ENCODE assay signal across 7 worm cellular contexts in the genomic region with DNA sequence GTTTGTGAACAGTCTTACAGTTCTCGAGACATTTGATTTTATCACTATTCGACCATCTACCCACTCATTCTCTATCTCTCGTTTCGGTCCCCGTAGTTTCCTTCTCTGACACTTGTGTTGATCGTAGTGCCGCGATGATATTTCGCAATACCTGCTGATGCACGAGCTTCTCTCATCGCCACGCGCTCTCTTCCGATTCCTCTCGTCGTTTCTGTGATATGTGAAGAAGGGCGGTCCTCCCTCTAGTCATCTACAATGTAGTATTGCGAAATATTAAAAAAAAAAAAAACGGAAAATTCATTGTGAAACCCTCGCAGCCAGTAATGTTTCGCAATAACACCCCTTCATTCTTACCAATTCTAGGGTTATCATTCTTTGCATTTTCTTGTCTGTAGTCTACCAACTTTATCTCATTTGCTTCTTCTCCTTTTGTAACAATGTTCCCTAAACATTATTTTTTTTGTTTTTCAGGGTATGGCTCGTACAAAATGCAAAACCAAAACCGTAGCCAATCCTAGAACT.
TF ChIP-seq lines count a peak whose summit lies in the region.

A gene (plus strand): TSS at position 472 of the 522 bp plus-strand sequence.

TF ChIP-seq in whole organism, L1 larva, 84 proteins besides CTCF, POLR2A, EP300 and RAD21 (continued from another document and continues in another):
- TF ChIP-seq sup-37 (GFP tag; optimal IDR thresholded peaks at IDR 0.05; lab: Kevin White, UChicago) (peak; percentile 76), efl-3 (GFP tag; optimal IDR thresholded peaks at IDR 0.05; lab: Kevin White, UChicago) (no peak), grh-1 (GFP tag; IDR thresholded peaks at IDR 0.05; lab: Robert Waterston, UW) (peak; percentile 39), alr-1 (tag; optimal IDR thresholded peaks at IDR 0.05; lab: Kevin White, UChicago; ENCODE audit: borderline replicate concordance) (no peak), zip-4 (GFP tag; optimal IDR thresholded peaks at IDR 0.05; lab: Kevin White, UChicago) (peak; percentile 100), unc-130 (tag; optimal IDR thresholded peaks at IDR 0.05; lab: Kevin White, UChicago) (peak; percentile 92), snu-23 (GFP tag; optimal IDR thresholded peaks at IDR 0.05; lab: Kevin White, UChicago) (peak; percentile 94), nhr-12 (tag; optimal IDR thresholded peaks at IDR 0.05; lab: Kevin White, UChicago) (peak; percentile 84), pax-3 (tag; optimal IDR thresholded peaks at IDR 0.05; lab: Kevin White, UChicago) (peak; percentile 62), nhr-20 (tag; optimal IDR thresholded peaks at IDR 0.05; lab: Kevin White, UChicago) (peak; percentile 99), rnt-1 (tag; optimal IDR thresholded peaks at IDR 0.05; lab: Kevin White, UChicago) (peak; percentile 82), dsc-1 (tag; optimal IDR thresholded peaks at IDR 0.05; lab: Kevin White, UChicago) (peak; percentile 68), mef-2 (tag; optimal IDR thresholded peaks at IDR 0.05; lab: Kevin White, UChicago) (peak; percentile 62), nhr-47 (tag; optimal IDR thresholded peaks at IDR 0.05; lab: Kevin White, UChicago) (peak; percentile 90), elt-3 (tag; optimal IDR thresholded peaks at IDR 0.05; lab: Kevin White, UChicago) (peak in 5 of 6 experiments; percentile 39 to 98 (median 86)), aha-1 (tag; optimal IDR thresholded peaks at IDR 0.05; lab: Kevin White, UChicago) (no peak), elt-2 (tag; optimal IDR thresholded peaks at IDR 0.05; lab: Kevin White, UChicago) (peak; percentile 87)

TF ChIP-seq in whole organism, L2 larva, 48 proteins besides CTCF, POLR2A, EP300 and RAD21 (continued from another document and continues in another):
- TF ChIP-seq lsy-2 (tag; optimal IDR thresholded peaks at IDR 0.05; lab: Kevin White, UChicago) (peak; percentile 77 to 85), ZK546.5 (tag; optimal IDR thresholded peaks at IDR 0.05; lab: Kevin White, UChicago) (peak; percentile 19), mdl-1 (tag; optimal IDR thresholded peaks at IDR 0.05; lab: Kevin White, UChicago) (peak; percentile 97 to 99), elt-1 (tag; optimal IDR thresholded peaks at IDR 0.05; lab: Kevin White, UChicago) (no peak), crh-2 (tag; optimal IDR thresholded peaks at IDR 0.05; lab: Kevin White, UChicago) (peak; percentile 98), lin-13 (GFP tag; optimal IDR thresholded peaks at IDR 0.05; lab: Kevin White, UChicago) (peak; percentile 87), lin-39 (tag; optimal IDR thresholded peaks at IDR 0.05; lab: Kevin White, UChicago) (no peak), R02D3.7 (tag; optimal IDR thresholded peaks at IDR 0.05; lab: Kevin White, UChicago) (no peak), lin-11 (tag; optimal IDR thresholded peaks at IDR 0.05; lab: Kevin White, UChicago) (peak; percentile 88), F13H6.1 (tag; optimal IDR thresholded peaks at IDR 0.05; lab: Kevin White, UChicago) (peak; percentile 94), snpc-4 (tag; optimal IDR thresholded peaks at IDR 0.05; lab: Kevin White, UChicago) (peak; percentile 66), nhr-10 (tag; optimal IDR thresholded peaks at IDR 0.05; lab: Kevin White, UChicago) (peak; percentile 70), blmp-1 (tag; optimal IDR thresholded peaks at IDR 0.05; lab: Kevin White, UChicago; ENCODE audit: insufficient read depth) (peak; percentile 41), egl-27 (tag; optimal IDR thresholded peaks at IDR 0.05; lab: Kevin White, UChicago) (peak; percentile 83), gmeb-1 (tag; optimal IDR thresholded peaks at IDR 0.05; lab: Kevin White, UChicago) (peak; percentile 77), C34F6.9 (tag; optimal IDR thresholded peaks at IDR 0.05; lab: Kevin White, UChicago) (peak; percentile 96), nhr-6 (tag; optimal IDR thresholded peaks at IDR 0.05; lab: Kevin White, UChicago) (peak; percentile 91), unc-55 (GFP tag; optimal IDR thresholded peaks at IDR 0.05; lab: Kevin White, UChicago) (peak; percentile 97)

TF ChIP-seq in whole organism, L3 larva, 47 proteins besides CTCF, POLR2A, EP300 and RAD21 (continued from another document and continues in another):
- TF ChIP-seq nhr-25 (tag; optimal IDR thresholded peaks at IDR 0.05; lab: Kevin White, UChicago) (peak; percentile 98), egl-5 (tag; optimal IDR thresholded peaks at IDR 0.05; lab: Kevin White, UChicago) (peak; percentile 84), nhr-23 (tag; optimal IDR thresholded peaks at IDR 0.05; lab: Kevin White, UChicago) (peak; percentile 95), skn-1 (tag; optimal IDR thresholded peaks at IDR 0.05; lab: Kevin White, UChicago) (peak; percentile 83), ceh-9 (tag; optimal IDR thresholded peaks at IDR 0.05; lab: Kevin White, UChicago) (no peak), tbx-2 (tag; optimal IDR thresholded peaks at IDR 0.05; lab: Kevin White, UChicago) (peak; percentile 64), jun-1 (tag; optimal IDR thresholded peaks at IDR 0.05; lab: Kevin White, UChicago) (peak; percentile 98), nfya-1 (tag; optimal IDR thresholded peaks at IDR 0.05; lab: Kevin White, UChicago; ENCODE audit: insufficient read depth) (peak; percentile 91), nhr-76 (tag; optimal IDR thresholded peaks at IDR 0.05; lab: Kevin White, UChicago) (peak; percentile 72), lsy-12 (tag; optimal IDR thresholded peaks at IDR 0.05; lab: Kevin White, UChicago) (peak; percentile 84), nhr-237 (tag; optimal IDR thresholded peaks at IDR 0.05; lab: Kevin White, UChicago) (no peak), ceh-28 (tag; optimal IDR thresholded peaks at IDR 0.05; lab: Kevin White, UChicago) (peak; percentile 88), R02D3.7 (tag; optimal IDR thresholded peaks at IDR 0.05; lab: Kevin White, UChicago) (peak; percentile 71), elt-3 (tag; optimal IDR thresholded peaks at IDR 0.05; lab: Kevin White, UChicago) (peak; percentile 15 to 97 (median 44)), daf-12 (tag; optimal IDR thresholded peaks at IDR 0.05; lab: Kevin White, UChicago) (no peak), elt-1 (tag; optimal IDR thresholded peaks at IDR 0.05; lab: Kevin White, UChicago) (peak; percentile 76), ceh-16 (tag; optimal IDR thresholded peaks at IDR 0.05; lab: Kevin White, UChicago) (no peak), fkh-2 (tag; optimal IDR thresholded peaks at IDR 0.05; lab: Kevin White, UChicago) (no peak), ZK546.5 (tag; optimal IDR thresholded peaks at IDR 0.05; lab: Kevin White, UChicago) (no peak)

TF ChIP-seq in whole organism, L4 larva, 104 proteins besides CTCF, POLR2A, EP300 and RAD21 (continued from another document and continues in another):
- TF ChIP-seq aha-1 (tag; lab: Kevin White, UChicago) (peak; percentile 91), lin-39 (tag; optimal IDR thresholded peaks at IDR 0.05; lab: Kevin White, UChicago) (no peak), zag-1 (tag; optimal IDR thresholded peaks at IDR 0.05; lab: Kevin White, UChicago) (peak; percentile 38), dmd-8 (GFP tag; IDR thresholded peaks at IDR 0.05; lab: Robert Waterston, UW) (no peak), mxl-3 (GFP tag; optimal IDR thresholded peaks at IDR 0.05; lab: Kevin White, UChicago) (peak; percentile 96), Y105C5A.15 (GFP tag; IDR thresholded peaks at IDR 0.05; lab: Robert Waterston, UW) (no peak), aly-2 (tag; optimal IDR thresholded peaks at IDR 0.05; lab: Kevin White, UChicago) (no peak), pqm-1 (tag; optimal IDR thresholded peaks at IDR 0.05; lab: Kevin White, UChicago) (peak; percentile 79), nhr-28 (tag; optimal IDR thresholded peaks at IDR 0.05; lab: Kevin White, UChicago) (peak; percentile 100), R02D3.7 (tag; optimal IDR thresholded peaks at IDR 0.05; lab: Kevin White, UChicago) (no peak), arid-1 (GFP tag; conservative IDR thresholded peaks at IDR 0.05; lab: Robert Waterston, UW) (peak; percentile 76), lsy-2 (tag; optimal IDR thresholded peaks at IDR 0.05; lab: Kevin White, UChicago) (peak; percentile 89 to 92), zip-2 (tag; optimal IDR thresholded peaks at IDR 0.05; lab: Kevin White, UChicago) (peak; percentile 85), ztf-7 (tag; optimal IDR thresholded peaks at IDR 0.05; lab: Kevin White, UChicago) (peak; percentile 88), mdt-29 (GFP tag; IDR thresholded peaks at IDR 0.05; lab: Robert Waterston, UW) (peak; percentile 80), snpc-4 (tag; optimal IDR thresholded peaks at IDR 0.05; lab: Kevin White, UChicago) (peak; percentile 19), T20F7.1 (GFP tag; optimal IDR thresholded peaks at IDR 0.05; lab: Kevin White, UChicago) (peak; percentile 88), nhr-48 (tag; optimal IDR thresholded peaks at IDR 0.05; lab: Kevin White, UChicago) (peak; percentile 91), snpc-1.2 (GFP tag; IDR thresholded peaks at IDR 0.05; lab: Robert Waterston, UW) (no peak)

TF ChIP-seq in whole organism, late embryonic, 69 proteins besides CTCF, POLR2A, EP300 and RAD21 (continued from another document and continues in another):
- TF ChIP-seq pha-4 (tag; optimal IDR thresholded peaks at IDR 0.05; lab: Kevin White, UChicago) (no peak), hlh-30 (tag; optimal IDR thresholded peaks at IDR 0.05; lab: Kevin White, UChicago; ENCODE audit: insufficient read depth) (peak; percentile 89), fkh-10 (GFP tag; optimal IDR thresholded peaks at IDR 0.05; lab: Kevin White, UChicago) (no peak), ceh-14 (tag; optimal IDR thresholded peaks at IDR 0.05; lab: Kevin White, UChicago) (no peak), sdc-2 (tag; optimal IDR thresholded peaks at IDR 0.05; lab: Kevin White, UChicago) (no peak), lin-11 (tag; optimal IDR thresholded peaks at IDR 0.05; lab: Kevin White, UChicago) (no peak), hlh-8 (tag; optimal IDR thresholded peaks at IDR 0.05; lab: Kevin White, UChicago) (no peak), nfya-1 (tag; optimal IDR thresholded peaks at IDR 0.05; lab: Kevin White, UChicago) (peak; percentile 60), unc-55 (GFP tag; optimal IDR thresholded peaks at IDR 0.05; lab: Kevin White, UChicago) (peak; percentile 96), ceh-30 (tag; optimal IDR thresholded peaks at IDR 0.05; lab: Kevin White, UChicago) (no peak), ceh-2 (tag; optimal IDR thresholded peaks at IDR 0.05; lab: Kevin White, UChicago) (no peak), syd-9 (tag; optimal IDR thresholded peaks at IDR 0.05; lab: Kevin White, UChicago) (no peak), K02D7.2 (tag; optimal IDR thresholded peaks at IDR 0.05; lab: Kevin White, UChicago) (no peak), nhr-11 (tag; optimal IDR thresholded peaks at IDR 0.05; lab: Kevin White, UChicago) (no peak), elt-4 (tag; optimal IDR thresholded peaks at IDR 0.05; lab: Kevin White, UChicago) (no peak), K09A11.1 (tag; optimal IDR thresholded peaks at IDR 0.05; lab: Kevin White, UChicago; ENCODE audit: insufficient read depth) (no peak), ceh-18 (tag; optimal IDR thresholded peaks at IDR 0.05; lab: Kevin White, UChicago) (peak; percentile 61), ref-2 (tag; optimal IDR thresholded peaks at IDR 0.05; lab: Kevin White, UChicago) (peak; percentile 19), hlh-6 (tag; optimal IDR thresholded peaks at IDR 0.05; lab: Kevin White, UChicago) (no peak), sox-4 (tag; optimal IDR thresholded peaks at IDR 0.05; lab: Kevin White, UChicago) (no peak), ets-4 (tag; optimal IDR thresholded peaks at IDR 0.05; lab: Kevin White, UChicago) (peak; percentile 8)

TF ChIP-seq in whole organism, mixed stage, embryonic, 35 proteins besides CTCF, POLR2A, EP300 and RAD21 (continued from another document):
- TF ChIP-seq nhr-2 (tag; optimal IDR thresholded peaks at IDR 0.05; lab: Kevin White, UChicago), result no peak

TF ChIP-seq in whole organism, young adult, 124 proteins besides CTCF, POLR2A, EP300 and RAD21 (continued from another document and continues in another):
- TF ChIP-seq ekl-4 (GFP tag; IDR thresholded peaks at IDR 0.05; lab: Robert Waterston, UW), result peak; percentile 78
- TF ChIP-seq rcor-1 (GFP tag; IDR thresholded peaks at IDR 0.05; lab: Robert Waterston, UW), result peak; percentile 69
- TF ChIP-seq snpc-1.1 (tag; optimal IDR thresholded peaks at IDR 0.05; lab: Kevin White, UChicago; ENCODE audit: insufficient read depth), result no peak
- TF ChIP-seq pha-4 (tag; optimal IDR thresholded peaks at IDR 0.05; lab: Kevin White, UChicago), result peak; percentile 92
- TF ChIP-seq F23B12.7 (tag; optimal IDR thresholded peaks at IDR 0.05; lab: Kevin White, UChicago; ENCODE audit: insufficient read depth), result peak; percentile 78
- TF ChIP-seq efl-1 (GFP tag; optimal IDR thresholded peaks at IDR 0.05; lab: Kevin White, UChicago), result no peak
- peak; percentile 77; the same call in 1 of the 2 replicates for TF ChIP-seq Y95B8A.8 (GFP tag; IDR thresholded peaks at IDR 0.05; lab: Robert Waterston, UW)
- peak; percentile 90 for TF ChIP-seq madf-10 (tag; optimal IDR thresholded peaks at IDR 0.05; lab: Kevin White, UChicago)
- TF ChIP-seq C17E4.6 (GFP tag; IDR thresholded peaks at IDR 0.05; lab: Robert Waterston, UW), result 0 out of 2 replicates have a peak, but pooled peaks have one; percentile 27
- TF ChIP-seq F49E8.2 (tag; optimal IDR thresholded peaks at IDR 0.05; lab: Kevin White, UChicago; ENCODE audit: insufficient read depth), result no peak
- no peak for TF ChIP-seq athp-1 (tag; optimal IDR thresholded peaks at IDR 0.05; lab: Kevin White, UChicago)
- TF ChIP-seq egl-44 (GFP tag; IDR thresholded peaks at IDR 0.05; lab: Robert Waterston, UW), result peak; percentile 81
- TF ChIP-seq tbp1 (GFP tag; optimal IDR thresholded peaks at IDR 0.05; lab: Kevin White, UChicago), result peak; percentile 63
- TF ChIP-seq snpc-1.3 (tag; optimal IDR thresholded peaks at IDR 0.05; lab: Kevin White, UChicago; ENCODE audit: insufficient read depth), result no peak
- TF ChIP-seq mel-28 (tag; optimal IDR thresholded peaks at IDR 0.05; lab: Kevin White, UChicago; ENCODE audit: borderline replicate concordance), result no peak
- no peak for TF ChIP-seq F57C9.4 (tag; optimal IDR thresholded peaks at IDR 0.05; lab: Kevin White, UChicago)
- peak; percentile 94 for TF ChIP-seq lin-40 (tag; optimal IDR thresholded peaks at IDR 0.05; lab: Kevin White, UChicago)
- 0 out of 2 replicates have a peak, but pooled peaks have one; percentile 41 for TF ChIP-seq Y53G8AR.9 (GFP tag; conservative IDR thresholded peaks at IDR 0.05; lab: Robert Waterston, UW)
- TF ChIP-seq pbrm-1 (GFP tag; IDR thresholded peaks at IDR 0.05; lab: Robert Waterston, UW), result peak; percentile 90
- no peak for TF ChIP-seq T26A5.8 (tag; optimal IDR thresholded peaks at IDR 0.05; lab: Kevin White, UChicago)
- no peak for TF ChIP-seq ceh-40 (GFP tag; IDR thresholded peaks at IDR 0.05; lab: Robert Waterston, UW)
- peak; percentile 21 for TF ChIP-seq B0035.1 (tag; optimal IDR thresholded peaks at IDR 0.05; lab: Kevin White, UChicago)
- no peak for TF ChIP-seq B0019.2 (GFP tag; conservative IDR thresholded peaks at IDR 0.05; lab: Robert Waterston, UW)
- TF ChIP-seq cebp-1 (GFP tag; IDR thresholded peaks at IDR 0.05; lab: Robert Waterston, UW), result peak; percentile 100
- TF ChIP-seq cebp-1 (tag; optimal IDR thresholded peaks at IDR 0.05; lab: Kevin White, UChicago), result peak; percentile 100
- peak; percentile 92 for TF ChIP-seq ztf-26 (tag; optimal IDR thresholded peaks at IDR 0.05; lab: Kevin White, UChicago)
- TF ChIP-seq ceh-100 (GFP tag; IDR thresholded peaks at IDR 0.05; lab: Robert Waterston, UW), result peak; percentile 17; the same call in 1 of the 2 replicates
- 0 out of 2 replicates have a peak, but pooled peaks have one; percentile 17 for TF ChIP-seq Y67H2A.10 (GFP tag; conservative IDR thresholded peaks at IDR 0.05; lab: Robert Waterston, UW)
- no peak for TF ChIP-seq lsy-27 (tag; optimal IDR thresholded peaks at IDR 0.05; lab: Kevin White, UChicago; ENCODE audit: borderline replicate concordance, insufficient read depth)
- peak; percentile 75 for TF ChIP-seq gei-17 (GFP tag; optimal IDR thresholded peaks at IDR 0.05; lab: Kevin White, UChicago)
- peak; percentile 88 for TF ChIP-seq let-526 (GFP tag; IDR thresholded peaks at IDR 0.05; lab: Robert Waterston, UW)
- TF ChIP-seq cebp-2 (GFP tag; IDR thresholded peaks at IDR 0.05; lab: Robert Waterston, UW), result no peak
- no peak for TF ChIP-seq attf-6 (GFP tag; IDR thresholded peaks at IDR 0.05; lab: Robert Waterston, UW)
- peak; percentile 73 to 91 for TF ChIP-seq let-607 (tag; optimal IDR thresholded peaks at IDR 0.05; lab: Kevin White, UChicago)
- TF ChIP-seq Y53F4B.3 (GFP tag; IDR thresholded peaks at IDR 0.05; lab: Robert Waterston, UW), result no peak
- TF ChIP-seq lir-1 (GFP tag; conservative IDR thresholded peaks at IDR 0.05; lab: Robert Waterston, UW), result peak; percentile 77; the same call in 1 of the 2 replicates
- TF ChIP-seq ets-4 (GFP tag; optimal IDR thresholded peaks at IDR 0.05; lab: Kevin White, UChicago), result peak; percentile 56
- TF ChIP-seq madf-3 (GFP tag; IDR thresholded peaks at IDR 0.05; lab: Robert Waterston, UW), result 0 out of 2 replicates have a peak, but pooled peaks have one; percentile 66
